Worm (Caenorhabditis elegans) whole organism, L1 larva: ENCODE measurements around the gene srxa-1.

ENCODE experiments used
- C16A3.4 ChIP-seq: fragments of 150-350 bp; optimal IDR thresholded peaks from 2 replicates; lab custom pipeline; 2014; ENCODE audit warnings: missing biosample characterization, missing genetic modification characterization
- aha-1 ChIP-seq: fragments of 150-350 bp; optimal IDR thresholded peaks from 2 replicates; lab custom pipeline; 2014; ENCODE audit warnings: missing biosample characterization, missing genetic modification characterization
- aly-2 ChIP-seq: fragments of 150-350 bp; optimal IDR thresholded peaks from 2 replicates; lab custom pipeline; 2014; ENCODE audit warnings: missing biosample characterization, missing genetic modification characterization
- blmp-1 ChIP-seq: fragments of 150-350 bp; optimal IDR thresholded peaks from 2 replicates; lab custom pipeline; 2014; ENCODE audit warnings: missing biosample characterization, missing genetic modification characterization
- ceh-8 ChIP-seq: fragments of 200-800 bp; sonication (Bioruptor generic); optimal IDR thresholded peaks from 2 replicates; lab custom pipeline; 2018; ENCODE audit warnings: mild to moderate bottlenecking, missing genetic modification characterization, moderate library complexity, missing compliant biosample characterization
- ceh-82 ChIP-seq, 3 experiments: fragments of 150-350 bp in 1 of 3; sonication (generic microtip) in 2 of 3; optimal IDR thresholded peaks; 2 replicates each; lab custom pipeline; 2014 to 2017; ENCODE audit warnings: missing biosample characterization in 3 of 3, missing genetic modification characterization in 3 of 3
- ceh-88 ChIP-seq: fragments of 200-800 bp; sonication (Bioruptor generic); IDR thresholded peaks from 2 replicates; pipeline ENCODE4 v1.3.6; 2022; ENCODE audit warnings: missing genetic modification characterization, missing compliant biosample characterization
- ces-1 ChIP-seq: fragments of 150-350 bp; optimal IDR thresholded peaks from 2 replicates; lab custom pipeline; 2014; ENCODE audit warnings: missing biosample characterization, missing genetic modification reagents, missing genetic modification characterization
- efl-1 ChIP-seq, 4 experiments: fragments of 150-350 bp; optimal IDR thresholded peaks in 3 of 4; peaks in 1 of 4; 1 replicate in 1 of 4; 2 replicates in 3 of 4; lab custom pipeline; 2014; ENCODE audit warnings: missing biosample characterization in 2 of 4, missing genetic modification characterization in 2 of 4, missing genetic modification reagents in 2 of 4
- efl-3 ChIP-seq: fragments of 200-800 bp; sonication (Bioruptor generic); optimal IDR thresholded peaks from 2 replicates; lab custom pipeline; 2018; ENCODE audit warnings: mild to moderate bottlenecking, missing genetic modification characterization, missing compliant biosample characterization
- egl-13 ChIP-seq: sonication (generic microtip); optimal IDR thresholded peaks from 2 replicates; lab custom pipeline; 2016; ENCODE audit warnings: missing genotype, missing genetic modification reagents, missing genetic modification characterization, missing compliant biosample characterization
- elt-2 ChIP-seq: sonication (generic microtip); optimal IDR thresholded peaks from 2 replicates; lab custom pipeline; 2016; ENCODE audit warnings: missing genetic modification characterization, mild to moderate bottlenecking, inconsistent platforms, missing compliant biosample characterization, missing genetic modification reagents
- fkh-8 ChIP-seq: sonication (generic microtip); optimal IDR thresholded peaks from 2 replicates; lab custom pipeline; 2016; ENCODE audit warnings: mild to moderate bottlenecking, missing genetic modification characterization, missing compliant biosample characterization
- grh-1 ChIP-seq: fragments of 200-800 bp; sonication (Bioruptor generic); IDR thresholded peaks from 2 replicates; pipeline ENCODE4 v1.3.6; 2022; ENCODE audit warnings: missing genetic modification reagents, missing genetic modification characterization, missing compliant biosample characterization
- hlh-17 ChIP-seq: fragments of 200-800 bp; sonication (Bioruptor generic); optimal IDR thresholded peaks from 2 replicates; lab custom pipeline; 2018; ENCODE audit warnings: missing genetic modification characterization, mild to moderate bottlenecking, missing compliant biosample characterization, moderate library complexity, borderline replicate concordance
- hpl-2 ChIP-seq: fragments of 150-350 bp; optimal IDR thresholded peaks from 2 replicates; lab custom pipeline; 2014; ENCODE audit warnings: missing biosample characterization, missing genetic modification reagents, missing genetic modification characterization
- irx-1 ChIP-seq: sonication (generic microtip); optimal IDR thresholded peaks from 2 replicates; lab custom pipeline; 2016; ENCODE audit warnings: missing genetic modification characterization, missing compliant biosample characterization
- jun-1 ChIP-seq: fragments of 150-350 bp; optimal IDR thresholded peaks from 2 replicates; lab custom pipeline; 2014; ENCODE audit warnings: missing biosample characterization, missing genetic modification reagents, missing genetic modification characterization
- lin-13 ChIP-seq: fragments of 150-350 bp; optimal IDR thresholded peaks from 2 replicates; lab custom pipeline; 2014; ENCODE audit warnings: missing biosample characterization, missing genetic modification reagents, missing genetic modification characterization
- lin-14 ChIP-seq: fragments of 200-800 bp; sonication (Bioruptor generic); optimal IDR thresholded peaks from 2 replicates; lab custom pipeline; 2018; ENCODE audit warnings: mild to moderate bottlenecking, missing genetic modification characterization, moderate library complexity, missing compliant biosample characterization
- lin-15B ChIP-seq: fragments of 150-350 bp; sonication (generic microtip); optimal IDR thresholded peaks from 3 replicates; lab custom pipeline; 2014; ENCODE audit warnings: missing biosample characterization, missing genetic modification characterization
- lin-35 ChIP-seq, 2 experiments: fragments of 150-350 bp; optimal IDR thresholded peaks; 2 replicates each; lab custom pipeline; 2014; ENCODE audit warnings: missing biosample characterization in 2 of 2, missing genetic modification characterization in 2 of 2, missing genetic modification reagents in 2 of 2
- lin-39 ChIP-seq: fragments of 150-350 bp; optimal IDR thresholded peaks from 2 replicates; lab custom pipeline; 2014; ENCODE audit warnings: missing biosample characterization, missing genetic modification reagents, missing genetic modification characterization
- lir-3 ChIP-seq: sonication (generic microtip); optimal IDR thresholded peaks from 2 replicates; lab custom pipeline; 2016; ENCODE audit warnings: mild to moderate bottlenecking, missing genetic modification characterization, moderate library complexity, missing compliant biosample characterization; ENCODE audit not compliant: poor library complexity
- mab-9 ChIP-seq: fragments of 200-800 bp; sonication (Bioruptor generic); IDR thresholded peaks from 2 replicates; pipeline ENCODE4 v1.3.6; 2022; ENCODE audit warnings: missing genetic modification reagents, missing genetic modification characterization, missing compliant biosample characterization
- mef-2 ChIP-seq: fragments of 150-350 bp; optimal IDR thresholded peaks from 2 replicates; lab custom pipeline; 2014; ENCODE audit warnings: missing biosample characterization, missing genetic modification characterization
- mep-1 ChIP-seq: fragments of 150-350 bp; optimal IDR thresholded peaks from 2 replicates; lab custom pipeline; 2014; ENCODE audit warnings: missing biosample characterization, missing genetic modification characterization
- nhr-11 ChIP-seq: fragments of 150-350 bp; optimal IDR thresholded peaks from 2 replicates; lab custom pipeline; 2014; ENCODE audit warnings: missing biosample characterization, missing genetic modification characterization
- nhr-19 ChIP-seq: fragments of 200-800 bp; sonication (Bioruptor generic); conservative IDR thresholded peaks from 2 replicates; pipeline ENCODE4 v1.3.6; 2022; ENCODE audit warnings: missing genetic modification characterization, missing compliant biosample characterization
- nhr-237 ChIP-seq: fragments of 150-350 bp; optimal IDR thresholded peaks from 2 replicates; lab custom pipeline; 2014; ENCODE audit warnings: missing biosample characterization, missing genetic modification characterization
- nhr-71 ChIP-seq: sonication (generic microtip); optimal IDR thresholded peaks from 2 replicates; lab custom pipeline; 2016; ENCODE audit warnings: mild to moderate bottlenecking, missing genetic modification characterization, moderate library complexity, missing compliant biosample characterization
- nhr-76 ChIP-seq: sonication (generic microtip); optimal IDR thresholded peaks from 2 replicates; lab custom pipeline; 2017; ENCODE audit warnings: missing biosample characterization, missing genetic modification characterization
- pax-3 ChIP-seq: fragments of 200-800 bp; sonication (Bioruptor generic); optimal IDR thresholded peaks from 2 replicates; lab custom pipeline; 2018; ENCODE audit warnings: mild to moderate bottlenecking, missing genetic modification characterization, moderate library complexity, missing compliant biosample characterization
- pqm-1 ChIP-seq: sonication (generic microtip); optimal IDR thresholded peaks from 3 replicates; lab custom pipeline; 2017; ENCODE audit warnings: missing biosample characterization, missing genetic modification characterization
- skn-1 ChIP-seq: fragments of 150-350 bp; optimal IDR thresholded peaks from 2 replicates; lab custom pipeline; 2014; ENCODE audit warnings: missing biosample characterization, missing genetic modification characterization
- snpc-4 ChIP-seq: fragments of 150-350 bp; optimal IDR thresholded peaks from 2 replicates; lab custom pipeline; 2014; ENCODE audit warnings: missing biosample characterization, missing genetic modification characterization
- snu-23 ChIP-seq: sonication (generic microtip); optimal IDR thresholded peaks from 2 replicates; lab custom pipeline; 2016; ENCODE audit warnings: missing genetic modification characterization, missing compliant biosample characterization
- tbx-2 ChIP-seq: sonication (generic microtip); optimal IDR thresholded peaks from 2 replicates; lab custom pipeline; 2016; ENCODE audit warnings: missing genetic modification characterization, missing compliant biosample characterization
- tlp-1 ChIP-seq: fragments of 150-350 bp; optimal IDR thresholded peaks from 2 replicates; lab custom pipeline; 2014; ENCODE audit warnings: missing biosample characterization, missing genetic modification characterization
- unc-98 ChIP-seq: fragments of 200-800 bp; sonication (Bioruptor generic); IDR thresholded peaks from 2 replicates; pipeline ENCODE4 v1.3.6; 2022; ENCODE audit warnings: missing genetic modification characterization, missing compliant biosample characterization
- vab-15 ChIP-seq: sonication (generic microtip); optimal IDR thresholded peaks from 2 replicates; lab custom pipeline; 2017; ENCODE audit warnings: missing genotype, mild to moderate bottlenecking, missing genetic modification characterization, missing compliant biosample characterization

srxa-1 gene

ce11 chrV:20749098-20749497, 17.2 kb downstream of the srxa-1 start (continued):
- no peak for TF ChIP-seq lin-13
- no peak for TF ChIP-seq mab-9 (GFP tag; lab: Robert Waterston, UW)
- TF ChIP-seq elt-2 (tag; lab: Kevin White, UChicago) = no peak
- TF ChIP-seq ceh-8 (GFP tag; lab: Kevin White, UChicago) = no peak
- TF ChIP-seq hpl-2 (GFP tag; lab: Kevin White, UChicago) = no peak
- TF ChIP-seq blmp-1 (tag; lab: Kevin White, UChicago) = peak; percentile 8
- TF ChIP-seq ceh-88 (GFP tag; lab: Robert Waterston, UW) = no peak
- TF ChIP-seq ces-1 (GFP tag; lab: Kevin White, UChicago) = no peak
- no peak for TF ChIP-seq lin-35 (GFP tag; optimal IDR thresholded peaks at IDR 0.05; lab: Kevin White, UChicago)
- TF ChIP-seq tlp-1 (tag; lab: Kevin White, UChicago) = no peak
- TF ChIP-seq jun-1 = no peak
- no peak for TF ChIP-seq aha-1 (tag; lab: Kevin White, UChicago)
- no peak for TF ChIP-seq C16A3.4 (tag; lab: Kevin White, UChicago)
- TF ChIP-seq tbx-2 = peak; percentile 27
- no peak for TF ChIP-seq mep-1 (tag; lab: Kevin White, UChicago)
- TF ChIP-seq nhr-237 = no peak
- no peak for TF ChIP-seq aly-2
- TF ChIP-seq vab-15 (tag; lab: Kevin White, UChicago) = no peak
- no peak for TF ChIP-seq unc-98
- TF ChIP-seq fkh-8 = no peak
- no peak for TF ChIP-seq snu-23
- peak; percentile 21 for TF ChIP-seq nhr-71
- no peak for TF ChIP-seq nhr-11
- no peak for TF ChIP-seq irx-1 (tag; lab: Kevin White, UChicago)
- no peak for TF ChIP-seq efl-3 (GFP tag; lab: Kevin White, UChicago)
- no peak for TF ChIP-seq hlh-17 (GFP tag; lab: Kevin White, UChicago)
- no peak for TF ChIP-seq skn-1 (tag; lab: Kevin White, UChicago)
- TF ChIP-seq ceh-82 (tag; optimal IDR thresholded peaks at IDR 0.05; lab: Kevin White, UChicago) = no peak
- TF ChIP-seq nhr-76 = no peak
- peak; percentile 34 for TF ChIP-seq nhr-19
- no peak for TF ChIP-seq lir-3 (tag; lab: Kevin White, UChicago)
- no peak for TF ChIP-seq snpc-4 (tag; lab: Kevin White, UChicago)
- TF ChIP-seq egl-13 (tag; lab: Kevin White, UChicago) = no peak

ce11 chrV:20752609-20753102, 20.8 kb downstream of the srxa-1 start, which contains the start of gene pha-4:
Gene pha-4 (plus strand): TSS chrV:20753052.
- no peak for TF ChIP-seq ceh-82 (tag; optimal IDR thresholded peaks at IDR 0.05; lab: Kevin White, UChicago)
- no peak for TF ChIP-seq lin-39 (tag; lab: Kevin White, UChicago)
- no peak for TF ChIP-seq hpl-2 (GFP tag; lab: Kevin White, UChicago)
- peak; percentile 4 for TF ChIP-seq lin-14 (GFP tag; lab: Kevin White, UChicago)
- TF ChIP-seq pqm-1 (tag; lab: Kevin White, UChicago) = peak; percentile 69
- TF ChIP-seq elt-2 (tag; lab: Kevin White, UChicago) = peak; percentile 68
- no peak for TF ChIP-seq pax-3 (tag; lab: Kevin White, UChicago)
- TF ChIP-seq jun-1 = peak; percentile 0
- TF ChIP-seq grh-1 (GFP tag; lab: Robert Waterston, UW) = no peak
- no peak for TF ChIP-seq lin-15B (tag; lab: Kevin White, UChicago)
- TF ChIP-seq nhr-19 = no peak
- no peak for TF ChIP-seq efl-1 (optimal IDR thresholded peaks at IDR 0.05; lab: Kevin White, UChicago)
- no peak for TF ChIP-seq efl-1 (GFP tag; optimal IDR thresholded peaks at IDR 0.05 in 1 of 2; lab: Kevin White, UChicago)
- peak in 1 of 2 experiments; percentile 30 for TF ChIP-seq lin-35 (GFP tag; optimal IDR thresholded peaks at IDR 0.05; lab: Kevin White, UChicago)
- no peak for TF ChIP-seq mef-2 (tag; lab: Kevin White, UChicago)
